Fruit fly (Drosophila melanogaster) Kc167 (cell line): ENCODE data around the gene CG34043.

ENCODE experiments used
- Myc ChIP-seq: fragments of >200 bp; optimal IDR thresholded peaks from 2 replicates; lab custom pipeline; 2017; ENCODE audit warnings: missing external identifiers
- Sin3A ChIP-seq: fragments of >200 bp; optimal IDR thresholded peaks from 2 replicates; lab custom pipeline; 2018; ENCODE audit warnings: missing external identifiers
- h ChIP-seq: fragments of >200 bp; optimal IDR thresholded peaks from 3 replicates; lab custom pipeline; 2018; ENCODE audit warnings: missing external identifiers
- insv ChIP-seq: fragments of >200 bp; optimal IDR thresholded peaks from 3 replicates; lab custom pipeline; 2018; ENCODE audit warnings: missing external identifiers
- psq ChIP-seq: fragments of >200 bp; optimal IDR thresholded peaks from 2 replicates; lab custom pipeline; 2017; ENCODE audit warnings: missing external identifiers
- ttk ChIP-seq: sonication (Bioruptor generic); optimal IDR thresholded peaks from 2 replicates; lab custom pipeline; 2017; ENCODE audit warnings: missing external identifiers

DNA sequence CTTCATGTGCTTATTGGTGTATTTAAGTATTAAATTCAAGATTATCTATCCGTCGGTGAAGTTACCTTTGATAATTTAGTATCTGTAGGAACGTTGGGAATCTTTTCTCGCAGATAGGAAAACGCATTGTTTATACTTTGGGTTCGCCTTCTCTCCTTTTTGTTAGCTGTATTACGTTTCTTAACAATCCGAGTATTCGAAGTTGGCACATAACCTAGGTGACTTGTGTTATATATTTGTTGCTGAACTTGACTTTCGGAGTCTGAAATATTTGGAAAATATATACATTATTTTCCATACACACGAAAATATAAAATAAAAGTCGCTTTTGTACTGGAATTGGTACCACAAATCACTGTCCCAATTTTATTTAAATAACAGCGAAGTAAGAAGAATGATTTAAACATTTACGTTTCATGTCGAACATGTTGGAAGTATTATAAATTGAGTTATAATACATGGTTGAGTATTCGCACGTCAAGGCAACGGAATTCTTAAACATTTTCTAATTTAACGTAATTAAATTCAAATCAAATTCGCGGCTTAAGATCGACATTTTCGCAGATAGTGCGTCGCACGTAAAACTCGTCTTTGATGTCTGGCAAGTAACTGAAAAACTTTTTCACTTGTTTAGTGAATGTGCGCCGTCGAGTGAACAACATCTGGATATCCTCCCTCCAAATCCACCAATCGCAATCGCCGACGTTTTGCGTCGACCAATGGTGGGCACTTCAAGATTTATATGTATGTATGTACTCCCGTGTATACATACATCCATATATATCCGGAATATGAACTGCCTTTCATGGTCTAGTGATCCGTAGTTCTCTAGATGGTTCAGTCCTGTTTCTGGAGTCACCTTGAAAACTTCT is 14.4 kb upstream of the CG34043 start, which contains the start of gene Hand:
- TF ChIP-seq ttk (lab: Kevin White, UChicago) (no peak), psq (lab: Kevin White, UChicago) (no peak), h (lab: Kevin White, UChicago) (no peak), Sin3A (lab: Kevin White, UChicago) (no peak), insv (no peak), Myc (no peak)
